Fruit fly (Drosophila melanogaster) whole organism, pupa: ENCODE measurements around the gene Cdc14.

Source experiments
- CG10348 ChIP-seq: fragments of 200-800 bp; sonication (Bioruptor generic); IDR thresholded peaks from 2 replicates; pipeline ENCODE4 v1.3.6; 2022; ENCODE audit warnings: missing biosample characterization, missing genetic modification characterization
- CG12605 ChIP-seq: fragments of 200-800 bp; sonication (Bioruptor generic); IDR thresholded peaks from 2 replicates; pipeline ENCODE4 v1.3.6; 2022; ENCODE audit warnings: missing biosample characterization, missing genetic modification characterization
- CG15710 ChIP-seq: fragments of 200-800 bp; sonication (Bioruptor generic); optimal IDR thresholded peaks from 2 replicates; lab custom pipeline; 2018; ENCODE audit warnings: missing biosample characterization, mild to moderate bottlenecking, missing genetic modification characterization, moderate library complexity
- CG9948 ChIP-seq: fragments of 200-800 bp; sonication (Bioruptor generic); optimal IDR thresholded peaks from 2 replicates; lab custom pipeline; 2018; ENCODE audit warnings: missing biosample characterization, mild to moderate bottlenecking, missing genetic modification characterization, moderate library complexity
- EcR ChIP-seq: fragments of 200-800 bp; sonication (Bioruptor generic); optimal IDR thresholded peaks from 3 replicates; lab custom pipeline; 2019; ENCODE audit warnings: missing biosample characterization, missing genetic modification characterization, mild to moderate bottlenecking, moderate library complexity, missing genetic modification reagents
- Ets98B ChIP-seq: fragments of 200-800 bp; sonication (Bioruptor generic); IDR thresholded peaks from 2 replicates; pipeline ENCODE4 v1.3.6; 2022; ENCODE audit warnings: missing biosample characterization, missing genetic modification characterization
- Pif1A ChIP-seq: fragments of 200-800 bp; sonication (Bioruptor generic); optimal IDR thresholded peaks from 3 replicates; lab custom pipeline; 2016; ENCODE audit warnings: missing biosample characterization, missing genetic modification characterization
- fd96Ca ChIP-seq: fragments of 200-800 bp; sonication (Bioruptor generic); IDR thresholded peaks from 3 replicates; pipeline ENCODE4 v1.3.6; 2022; ENCODE audit warnings: missing biosample characterization, missing genetic modification characterization

DNA sequence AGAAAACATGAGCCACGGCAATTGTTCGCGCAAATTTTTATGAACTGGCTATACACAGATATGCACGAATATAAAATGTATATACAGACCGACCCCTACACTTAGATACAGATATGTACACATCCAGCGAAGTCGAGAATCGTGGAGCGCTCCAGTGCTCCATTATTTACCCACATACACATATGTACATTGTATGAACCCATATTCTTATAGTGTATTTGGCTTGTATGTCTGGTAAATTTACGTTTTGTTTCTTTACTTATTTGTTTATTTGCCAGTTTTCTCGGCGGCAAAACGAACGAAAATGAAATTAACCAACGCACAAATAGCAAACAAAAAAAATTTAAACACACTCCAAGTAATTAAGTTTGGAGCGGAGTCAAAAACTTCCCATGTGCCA lies 2.9 kb upstream of the Cdc14 start:
- TF ChIP-seq CG15710 (no peak), EcR (peak; percentile 47), CG12605 (GFP tag; lab: Robert Waterston, UW) (no peak), CG10348 (GFP tag; lab: Robert Waterston, UW) (no peak), CG9948 (tag; lab: Kevin White, UChicago) (no peak), fd96Ca (GFP tag; lab: Robert Waterston, UW) (0 out of 3 replicates have a peak, but pooled peaks have one; percentile 14), Ets98B (GFP tag; lab: Robert Waterston, UW) (no peak; the same call in 1 of the 2 replicates), Pif1A (GFP tag; lab: Kevin White, UChicago) (no peak)
